Fruit fly (Drosophila melanogaster) whole organism, wandering third instar larva: Measurements from ENCODE around the gene Phae2.
A peak's percentile ranks its signal among the peaks of the same experiment; 100 is the strongest.

Experiments used
- Abd-B ChIP-seq: fragments of >200 bp; optimal IDR thresholded peaks from 2 replicates; lab custom pipeline; 2017; ENCODE audit warnings: missing biosample characterization, missing genetic modification characterization
- CG32264 ChIP-seq: fragments of 200-800 bp; sonication (Bioruptor generic); optimal IDR thresholded peaks from 2 replicates; lab custom pipeline; 2016; ENCODE audit warnings: missing biosample characterization, missing genetic modification characterization
- CG9705 ChIP-seq: fragments of 200-800 bp; sonication (Bioruptor generic); optimal IDR thresholded peaks from 2 replicates; lab custom pipeline; 2018; ENCODE audit warnings: missing biosample characterization, mild to moderate bottlenecking, missing genetic modification characterization
- CrebA ChIP-seq: fragments of 200-800 bp; sonication (Bioruptor generic); optimal IDR thresholded peaks from 2 replicates; lab custom pipeline; 2016; ENCODE audit warnings: missing biosample characterization, mild to moderate bottlenecking, missing genetic modification characterization, borderline replicate concordance
- Dfd ChIP-seq: fragments of >200 bp; optimal IDR thresholded peaks from 2 replicates; lab custom pipeline; 2017; ENCODE audit warnings: missing biosample characterization, missing genetic modification characterization
- Dif ChIP-seq: fragments of 200-275, 200-300 bp; sonication (Bioruptor generic); optimal IDR thresholded peaks from 2 replicates; lab custom pipeline; 2018; ENCODE audit warnings: missing biosample characterization, missing genetic modification characterization; ENCODE audit not compliant: partially characterized antibody
- GATAd ChIP-seq: sonication (Bioruptor generic); optimal IDR thresholded peaks from 2 replicates; lab custom pipeline; 2016; ENCODE audit warnings: missing biosample characterization, missing genetic modification characterization
- Hnf4 ChIP-seq: fragments of 200-800 bp; sonication (Bioruptor generic); optimal IDR thresholded peaks from 2 replicates; lab custom pipeline; 2016; ENCODE audit warnings: missing biosample characterization, mild to moderate bottlenecking, missing genetic modification characterization
- Hr78 ChIP-seq: fragments of >200 bp; optimal IDR thresholded peaks from 2 replicates; lab custom pipeline; 2017; ENCODE audit warnings: missing biosample characterization, missing genetic modification characterization
- Hr83 ChIP-seq: fragments of 200-300 bp; sonication (Bioruptor generic); optimal IDR thresholded peaks from 2 replicates; lab custom pipeline; 2016; ENCODE audit warnings: missing biosample characterization, mild to moderate bottlenecking, missing genetic modification characterization, moderate library complexity; ENCODE audit not compliant: poor library complexity, severe bottlenecking
- Jra ChIP-seq: sonication (Bioruptor generic); optimal IDR thresholded peaks from 2 replicates; lab custom pipeline; 2016; ENCODE audit warnings: missing biosample characterization, missing genetic modification characterization
- Mio ChIP-seq: sonication (Bioruptor generic); optimal IDR thresholded peaks from 2 replicates; lab custom pipeline; 2016; ENCODE audit warnings: missing biosample characterization, missing genetic modification characterization
- Myc ChIP-seq: fragments of >200 bp; optimal IDR thresholded peaks from 2 replicates; lab custom pipeline; 2017
- OdsH ChIP-seq: fragments of 200-800 bp; sonication (Bioruptor generic); optimal IDR thresholded peaks from 2 replicates; lab custom pipeline; 2016; ENCODE audit warnings: missing biosample characterization, mild to moderate bottlenecking, missing genetic modification characterization
- Sp1 ChIP-seq: fragments of 200-800 bp; sonication (Bioruptor generic); optimal IDR thresholded peaks from 3 replicates; lab custom pipeline; 2019; ENCODE audit warnings: missing biosample characterization, mild to moderate bottlenecking, missing genetic modification characterization, moderate library complexity
- br ChIP-seq: fragments of 200-800 bp; sonication (Bioruptor generic); optimal IDR thresholded peaks from 2 replicates; lab custom pipeline; 2016; ENCODE audit warnings: missing biosample characterization, missing genetic modification characterization
- dmrt93B ChIP-seq: fragments of 200-800 bp; sonication (Bioruptor generic); optimal IDR thresholded peaks from 2 replicates; lab custom pipeline; 2018; ENCODE audit warnings: missing biosample characterization, mild to moderate bottlenecking, missing genetic modification characterization
- dsf ChIP-seq: sonication (Bioruptor generic); optimal IDR thresholded peaks from 2 replicates; lab custom pipeline; 2016; ENCODE audit warnings: missing biosample characterization, missing genetic modification characterization, borderline replicate concordance
- fru ChIP-seq: fragments of 200-800 bp; sonication (Bioruptor generic); optimal IDR thresholded peaks from 3 replicates; lab custom pipeline; 2016; ENCODE audit warnings: missing biosample characterization, mild to moderate bottlenecking, missing genetic modification characterization
- h ChIP-seq: fragments of 200-800 bp; sonication (Bioruptor generic); optimal IDR thresholded peaks from 3 replicates; lab custom pipeline; 2016; ENCODE audit warnings: missing biosample characterization, mild to moderate bottlenecking, missing genetic modification characterization
- jim ChIP-seq: fragments of 175-275, 200-325 bp; sonication (Bioruptor generic); optimal IDR thresholded peaks from 2 replicates; lab custom pipeline; 2016; ENCODE audit warnings: missing biosample characterization, mild to moderate bottlenecking, missing genetic modification characterization
- lola ChIP-seq: fragments of >200 bp; optimal IDR thresholded peaks from 2 replicates; lab custom pipeline; 2017; ENCODE audit warnings: missing biosample characterization, missing genetic modification characterization
- pan ChIP-seq: fragments of >200 bp; optimal IDR thresholded peaks from 2 replicates; lab custom pipeline; 2017
- psq ChIP-seq: fragments of 200-800 bp; sonication (Bioruptor generic); optimal IDR thresholded peaks from 3 replicates; lab custom pipeline; 2017; ENCODE audit warnings: missing biosample characterization, mild to moderate bottlenecking, missing genetic modification characterization, moderate library complexity
- rgr ChIP-seq: fragments of 200-800 bp; sonication (Bioruptor generic); optimal IDR thresholded peaks from 3 replicates; lab custom pipeline; 2016; ENCODE audit warnings: missing biosample characterization, mild to moderate bottlenecking, missing genetic modification characterization
- sage ChIP-seq: fragments of 200-800 bp; sonication (Bioruptor generic); optimal IDR thresholded peaks from 2 replicates; lab custom pipeline; 2016; ENCODE audit warnings: missing biosample characterization, mild to moderate bottlenecking, missing genetic modification characterization
- sv ChIP-seq: fragments of 200-800 bp; sonication (Bioruptor generic); optimal IDR thresholded peaks from 3 replicates; lab custom pipeline; 2016; ENCODE audit warnings: missing biosample characterization, missing genetic modification characterization
- tai ChIP-seq: sonication (Bioruptor generic); optimal IDR thresholded peaks from 2 replicates; lab custom pipeline; 2016; ENCODE audit warnings: missing biosample characterization, missing genetic modification characterization
- usp ChIP-seq: fragments of >200 bp; optimal IDR thresholded peaks from 2 replicates; lab custom pipeline; 2017; ENCODE audit warnings: missing biosample characterization, missing genetic modification characterization
- woc ChIP-seq: sonication (Bioruptor generic); optimal IDR thresholded peaks from 2 replicates; lab custom pipeline; 2016; ENCODE audit warnings: missing biosample characterization, mild to moderate bottlenecking, missing genetic modification characterization

The Phae2 gene

DNA sequence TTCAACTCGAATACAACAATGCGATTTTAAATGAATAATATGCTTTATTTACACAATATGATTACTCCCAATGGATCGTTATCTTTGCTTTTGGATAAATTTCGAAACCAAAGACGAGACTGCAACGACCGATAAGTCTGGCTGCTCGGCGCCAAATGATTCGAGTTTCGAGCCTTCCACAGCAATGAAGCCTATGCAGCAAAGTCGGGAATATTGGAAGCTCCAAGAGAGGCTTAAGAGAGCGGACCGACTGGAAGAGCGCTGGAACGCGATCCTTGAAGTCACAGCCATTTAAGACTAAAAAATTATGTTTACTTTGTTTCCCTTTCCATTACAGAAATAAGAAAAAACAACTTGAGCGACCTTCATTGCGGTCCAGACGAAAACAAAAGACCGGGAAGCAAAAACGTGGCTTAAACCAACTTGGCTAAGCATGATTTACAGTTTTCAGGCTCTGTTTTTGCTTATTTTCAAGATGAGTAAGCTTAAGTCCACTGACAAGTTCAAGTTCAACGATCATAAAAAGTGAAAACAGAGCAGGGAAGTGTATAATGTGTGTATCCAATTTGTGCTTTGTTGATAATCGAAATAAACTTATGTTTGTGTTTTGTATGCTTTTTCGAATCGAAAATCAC, 44.2 kb upstream of the Phae2 start, which contains the start of gene firl:
TSS of gene firl (minus strand) at position 159 of the 635 bp plus-strand sequence.
- TF ChIP-seq Dif (GFP tag; lab: Kevin White, UChicago) (peak; percentile 18), GATAd (no peak), woc (GFP tag; lab: Kevin White, UChicago) (no peak)
- TF ChIP-seq, all 38 proteins: peak for 1

dm6 chr2L:12075850-12076249, 35.1 kb upstream of the Phae2 start, which contains the start of gene CG14947:
Gene CG14947 (plus strand): TSS chr2L:12076100.
- TF ChIP-seq CG9705 (GFP tag; lab: Kevin White, UChicago) (no peak), dmrt93B (GFP tag; lab: Kevin White, UChicago) (no peak), Hnf4 (GFP tag; lab: Kevin White, UChicago) (no peak), Myc (no peak), Abd-B (GFP tag; lab: Kevin White, UChicago) (no peak), Hr78 (no peak), dsf (no peak), fru (no peak), Mio (GFP tag; lab: Kevin White, UChicago) (no peak), OdsH (GFP tag; lab: Kevin White, UChicago) (no peak), psq (GFP tag; lab: Kevin White, UChicago) (no peak), h (GFP tag; lab: Kevin White, UChicago) (no peak), br (GFP tag; lab: Kevin White, UChicago) (no peak), pan (lab: Kevin White, UChicago) (no peak), CrebA (GFP tag; lab: Kevin White, UChicago) (no peak), Dif (GFP tag; lab: Kevin White, UChicago) (no peak), Jra (no peak), lola (GFP tag; lab: Kevin White, UChicago) (no peak)
- TF ChIP-seq, all 38 proteins: peak for 0

- no peak for TF ChIP-seq Hnf4 (GFP tag; lab: Kevin White, UChicago)
- TF ChIP-seq sv: no peak
- no peak for TF ChIP-seq tai
- no peak for TF ChIP-seq woc (GFP tag; lab: Kevin White, UChicago)
- no peak for TF ChIP-seq CG32264 (GFP tag; lab: Kevin White, UChicago)
- no peak for TF ChIP-seq psq (GFP tag; lab: Kevin White, UChicago)
- no peak for TF ChIP-seq usp
These were observed 32.7 kb upstream of the Phae2 start for dm6 chr2L:12078123-12078658.

- TF ChIP-seq Abd-B (GFP tag; lab: Kevin White, UChicago): no peak
- no peak for TF ChIP-seq jim
- TF ChIP-seq CG32264 (GFP tag; lab: Kevin White, UChicago): no peak
- TF ChIP-seq Dfd: no peak
- no peak for TF ChIP-seq sage (GFP tag; lab: Kevin White, UChicago)
- TF ChIP-seq Sp1 (GFP tag; lab: Kevin White, UChicago): no peak
- TF ChIP-seq fru: no peak
- no peak for TF ChIP-seq GATAd
- TF ChIP-seq rgr (GFP tag; lab: Kevin White, UChicago): no peak
- no peak for TF ChIP-seq psq (GFP tag; lab: Kevin White, UChicago)
- no peak for TF ChIP-seq CG9705 (GFP tag; lab: Kevin White, UChicago)
- no peak for TF ChIP-seq woc (GFP tag; lab: Kevin White, UChicago)
- no peak for TF ChIP-seq Hr83 (GFP tag; lab: Kevin White, UChicago)
These were observed 32.2 kb upstream of the Phae2 start for dm6 chr2L:12078695-12079094.

DNA sequence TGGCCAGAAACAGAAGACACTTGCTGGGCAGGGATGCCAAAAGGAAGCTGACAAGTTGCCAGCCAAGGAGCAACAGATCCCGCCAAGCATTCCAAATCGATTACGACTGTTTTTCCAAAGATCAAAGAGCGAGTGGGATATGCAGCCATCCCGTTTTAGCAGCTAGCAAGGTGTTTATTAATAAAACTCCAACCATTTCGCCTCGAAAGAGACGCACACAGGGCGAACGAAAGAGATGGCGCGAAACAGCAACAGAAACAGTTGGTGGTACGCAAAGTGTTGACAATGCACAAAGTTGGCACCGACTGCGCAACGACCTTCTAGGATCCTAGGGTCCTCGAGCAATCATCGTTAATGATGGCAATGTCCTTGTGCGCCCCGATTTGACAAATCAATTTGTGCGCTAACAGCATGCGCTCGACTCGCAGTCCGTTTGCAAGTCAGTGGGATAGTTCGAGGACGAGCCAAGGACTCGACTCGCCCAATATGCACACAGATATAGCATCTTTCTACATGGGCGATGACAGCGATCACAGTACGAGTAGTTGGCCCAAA, 31.0 kb upstream of the Phae2 start:
- TF ChIP-seq fru (no peak), Mio (GFP tag; lab: Kevin White, UChicago) (no peak), sage (GFP tag; lab: Kevin White, UChicago) (no peak)
